Fruit fly (Drosophila melanogaster): ENCODE results near the gene Ugt36A1.

Gene Ugt36A1

dm6 chr2L:3657349-3658142, 38.6 kb downstream of the Ugt36A1 start (continued):
- TF ChIP-seq CG31365 (tag; optimal IDR thresholded peaks at IDR 0.05) (peak; percentile 55), bbx (GFP tag; IDR thresholded peaks at IDR 0.05; ENCODE audit: partially characterized antibody) (peak; percentile 81), D19A (tag; optimal IDR thresholded peaks at IDR 0.05) (peak; percentile 53), Bdp1 (GFP tag; optimal IDR thresholded peaks at IDR 0.05) (no peak), CHES-1-like (GFP tag; optimal IDR thresholded peaks at IDR 0.05) (peak; percentile 6), CG4360 (GFP tag; IDR thresholded peaks at IDR 0.05) (no peak), seq (GFP tag; IDR thresholded peaks at IDR 0.05) (peak; percentile 73; the same call in 1 of the 2 replicates), CG18011 (GFP tag; optimal IDR thresholded peaks at IDR 0.05) (no peak), Drgx (GFP tag; IDR thresholded peaks at IDR 0.05) (peak; percentile 81), NC2β (GFP tag; optimal IDR thresholded peaks at IDR 0.05) (peak; percentile 45), Gug (GFP tag; IDR thresholded peaks at IDR 0.05) (0 out of 4 replicates have a peak, but pooled peaks have one; percentile 12), Lim3 (GFP tag; IDR thresholded peaks at IDR 0.05) (no peak), al (GFP tag; IDR thresholded peaks at IDR 0.05) (0 out of 2 replicates have a peak, but pooled peaks have one; percentile 3), CG11456 (GFP tag; IDR thresholded peaks at IDR 0.05) (peak; percentile 89), Hsf (GFP tag; optimal IDR thresholded peaks at IDR 0.05) (peak; percentile 80), NC2α (GFP tag; optimal IDR thresholded peaks at IDR 0.05) (peak; percentile 33), Deaf1 (tag; optimal IDR thresholded peaks at IDR 0.05) (peak; percentile 5), gro (GFP tag; optimal IDR thresholded peaks at IDR 0.05) (peak; percentile 14), CG3065 (GFP tag; optimal IDR thresholded peaks at IDR 0.05) (no peak), CG12942 (GFP tag; optimal IDR thresholded peaks at IDR 0.05) (peak; percentile 31), CG10366 (GFP tag; IDR thresholded peaks at IDR 0.05) (peak; percentile 18; the same call in 1 of the 2 replicates), sob (GFP tag; IDR thresholded peaks at IDR 0.05) (peak; percentile 74), CG13624 (GFP tag; optimal IDR thresholded peaks at IDR 0.05) (peak; percentile 70), CG12391 (tag; optimal IDR thresholded peaks at IDR 0.05) (peak; percentile 40), Rfx (GFP tag; IDR thresholded peaks at IDR 0.05) (peak; percentile 70), Mes4 (GFP tag; optimal IDR thresholded peaks at IDR 0.05) (peak; percentile 50), CG17385 (GFP tag; optimal IDR thresholded peaks at IDR 0.05) (peak; percentile 24), Hmx (GFP tag; optimal IDR thresholded peaks at IDR 0.05) (peak; percentile 3), twi (tag; optimal IDR thresholded peaks at IDR 0.05) (peak; percentile 35), zfh1 (GFP tag; IDR thresholded peaks at IDR 0.05) (peak; percentile 46; the same call in 2 of the 3 replicates), dimm (GFP tag; IDR thresholded peaks at IDR 0.05) (no peak), CG10321 (GFP tag; IDR thresholded peaks at IDR 0.05) (peak; percentile 69), CG9876 (GFP tag; optimal IDR thresholded peaks at IDR 0.05) (peak; percentile 52), Ets65A (GFP tag) (peak; percentile 93), Dp (GFP tag; optimal IDR thresholded peaks at IDR 0.05) (peak; percentile 19), CG10979 (tag; optimal IDR thresholded peaks at IDR 0.05) (peak; percentile 33), Sry-δ (GFP tag; optimal IDR thresholded peaks at IDR 0.05) (peak; percentile 50), Pdp1 (GFP tag; optimal IDR thresholded peaks at IDR 0.05) (peak; percentile 50 to 74), CG7556 (GFP tag; optimal IDR thresholded peaks at IDR 0.05) (peak; percentile 34), Dad (GFP tag; optimal IDR thresholded peaks at IDR 0.05) (peak; percentile 35), Fer1 (GFP tag; optimal IDR thresholded peaks at IDR 0.05) (peak; percentile 71), Atf6 (GFP tag; IDR thresholded peaks at IDR 0.05) (no peak), CG13287 (GFP tag; IDR thresholded peaks at IDR 0.05; ENCODE audit: partially characterized antibody) (peak; percentile 51), usp (GFP tag; optimal IDR thresholded peaks at IDR 0.05) (no peak), Opbp (GFP tag; IDR thresholded peaks at IDR 0.05; ENCODE audit: partially characterized antibody) (peak; percentile 69), hkb (optimal IDR thresholded peaks at IDR 0.05) (no peak), hkb (GFP tag; IDR thresholded peaks at IDR 0.05) (peak; percentile 34; the same call in 1 of the 2 replicates), CG8290 (GFP tag; optimal IDR thresholded peaks at IDR 0.05) (peak; percentile 66), CG8290 (tag; optimal IDR thresholded peaks at IDR 0.05) (peak in 1 of 2 experiments; percentile 87), fd64A (GFP tag; optimal IDR thresholded peaks at IDR 0.05) (no peak), mam (GFP tag; optimal IDR thresholded peaks at IDR 0.05) (peak; percentile 30)
